Worm (Caenorhabditis elegans) whole organism, L3 larva: Measurements from ENCODE around the gene F09G2.2.

Experiments
- R02D3.7 ChIP-seq: fragments of 150-350 bp; optimal IDR thresholded peaks from 2 replicates; lab custom pipeline; 2014; ENCODE audit warnings: missing biosample characterization, missing genetic modification characterization
- ZK546.5 ChIP-seq: sonication (generic microtip); optimal IDR thresholded peaks from 2 replicates; lab custom pipeline; 2017; ENCODE audit warnings: missing biosample characterization, missing genetic modification characterization
- aly-2 ChIP-seq: fragments of 150-350 bp; optimal IDR thresholded peaks from 2 replicates; lab custom pipeline; 2014; ENCODE audit warnings: missing biosample characterization, missing genetic modification characterization
- ama-1 ChIP-seq: fragments of 150-350 bp; optimal IDR thresholded peaks from 2 replicates; lab custom pipeline; 2018
- ceh-28 ChIP-seq: fragments of 150-350 bp; optimal IDR thresholded peaks from 2 replicates; lab custom pipeline; 2014; ENCODE audit warnings: missing biosample characterization, missing genetic modification reagents, missing genetic modification characterization
- ceh-82 ChIP-seq: fragments of 150-350 bp; optimal IDR thresholded peaks from 2 replicates; lab custom pipeline; 2014; ENCODE audit warnings: missing biosample characterization, missing genetic modification characterization
- ceh-9 ChIP-seq: sonication (generic microtip); optimal IDR thresholded peaks from 2 replicates; lab custom pipeline; 2018; ENCODE audit warnings: missing biosample characterization, missing genetic modification characterization
- daf-12 ChIP-seq: fragments of 150-350 bp; optimal IDR thresholded peaks from 2 replicates; lab custom pipeline; 2014; ENCODE audit warnings: missing biosample characterization, missing genetic modification reagents, missing genetic modification characterization
- egl-5 ChIP-seq: fragments of 150-350 bp; optimal IDR thresholded peaks from 2 replicates; lab custom pipeline; 2017; ENCODE audit warnings: missing biosample characterization, missing genetic modification reagents, missing genetic modification characterization, inconsistent platforms
- elt-1 ChIP-seq: fragments of 150-350 bp; optimal IDR thresholded peaks from 2 replicates; lab custom pipeline; 2014; ENCODE audit warnings: missing biosample characterization, missing genetic modification characterization
- elt-2 ChIP-seq: sonication (generic microtip); optimal IDR thresholded peaks from 2 replicates; lab custom pipeline; 2016; ENCODE audit warnings: missing genetic modification reagents, mild to moderate bottlenecking, missing genetic modification characterization, missing compliant biosample characterization
- eor-1 ChIP-seq, 2 experiments: fragments of 150-350 bp; optimal IDR thresholded peaks; 2 replicates each; lab custom pipeline; 2014 to 2018; ENCODE audit warnings: missing biosample characterization in 2 of 2, missing genetic modification characterization in 2 of 2
- fos-1 ChIP-seq: fragments of 150-350 bp; optimal IDR thresholded peaks from 2 replicates; lab custom pipeline; 2014; ENCODE audit warnings: missing biosample characterization, missing genetic modification characterization
- hmg-11 ChIP-seq: sonication (generic microtip); optimal IDR thresholded peaks from 2 replicates; lab custom pipeline; 2016; ENCODE audit warnings: missing genetic modification characterization, missing compliant biosample characterization
- jun-1 ChIP-seq: fragments of 150-350 bp; optimal IDR thresholded peaks from 2 replicates; lab custom pipeline; 2014; ENCODE audit warnings: missing biosample characterization, missing genetic modification reagents, missing genetic modification characterization
- lin-15B ChIP-seq: fragments of 150-350 bp; optimal IDR thresholded peaks from 2 replicates; lab custom pipeline; 2014; ENCODE audit warnings: missing biosample characterization, missing genetic modification characterization
- lin-39 ChIP-seq: fragments of 150-350 bp; optimal IDR thresholded peaks from 2 replicates; lab custom pipeline; 2018; ENCODE audit warnings: missing biosample characterization, missing genetic modification reagents, missing genetic modification characterization
- lsy-12 ChIP-seq: sonication (generic microtip); optimal IDR thresholded peaks from 2 replicates; lab custom pipeline; 2016; ENCODE audit warnings: mild to moderate bottlenecking, missing genetic modification characterization, missing compliant biosample characterization
- nfya-1 ChIP-seq: sonication (generic microtip); optimal IDR thresholded peaks from 2 replicates; lab custom pipeline; 2017; ENCODE audit warnings: missing genetic modification characterization, mild to moderate bottlenecking, missing compliant biosample characterization, antibody characterized with exemption, moderate library complexity; ENCODE audit not compliant: insufficient read depth
- nhr-11 ChIP-seq: fragments of 150-350 bp; optimal IDR thresholded peaks from 2 replicates; lab custom pipeline; 2014; ENCODE audit warnings: missing biosample characterization, missing genetic modification characterization
- nhr-23 ChIP-seq: fragments of 150-350 bp; optimal IDR thresholded peaks from 2 replicates; lab custom pipeline; 2014; ENCODE audit warnings: missing biosample characterization, missing genetic modification reagents, missing genetic modification characterization
- nhr-25 ChIP-seq: sonication (generic microtip); optimal IDR thresholded peaks from 2 replicates; lab custom pipeline; 2017; ENCODE audit warnings: missing biosample characterization, missing genetic modification characterization
- nhr-28 ChIP-seq: fragments of 150-350 bp; optimal IDR thresholded peaks from 2 replicates; lab custom pipeline; 2014; ENCODE audit warnings: missing biosample characterization, missing genetic modification characterization
- nhr-43 ChIP-seq: sonication (generic microtip); optimal IDR thresholded peaks from 2 replicates; lab custom pipeline; 2016; ENCODE audit warnings: mild to moderate bottlenecking, missing genetic modification characterization, missing compliant biosample characterization; ENCODE audit not compliant: poor library complexity, severe bottlenecking
- nhr-67 ChIP-seq: fragments of 150-350 bp; optimal IDR thresholded peaks from 2 replicates; lab custom pipeline; 2014; ENCODE audit warnings: missing biosample characterization, missing genetic modification characterization
- nhr-77 ChIP-seq: fragments of 150-350 bp; optimal IDR thresholded peaks from 2 replicates; lab custom pipeline; 2014; ENCODE audit warnings: missing biosample characterization, missing genetic modification characterization
- pha-4 ChIP-seq: fragments of 150-350 bp; optimal IDR thresholded peaks from 2 replicates; lab custom pipeline; 2014; ENCODE audit warnings: missing biosample characterization, missing genetic modification reagents, missing genetic modification characterization
- pqm-1 ChIP-seq: fragments of 150-350 bp; optimal IDR thresholded peaks from 2 replicates; lab custom pipeline; 2017; ENCODE audit warnings: missing biosample characterization, missing genetic modification characterization, inconsistent platforms
- sea-2 ChIP-seq: fragments of 150-350 bp; sonication (generic microtip); optimal IDR thresholded peaks from 4 replicates; lab custom pipeline; 2014; ENCODE audit warnings: missing biosample characterization, missing genetic modification reagents, missing genetic modification characterization
- skn-1 ChIP-seq: fragments of 150-350 bp; optimal IDR thresholded peaks from 2 replicates; lab custom pipeline; 2014; ENCODE audit warnings: missing biosample characterization, missing genetic modification characterization
- snpc-4 ChIP-seq: fragments of 150-350 bp; optimal IDR thresholded peaks from 2 replicates; lab custom pipeline; 2014; ENCODE audit warnings: missing biosample characterization, missing genetic modification characterization
- tbx-2 ChIP-seq: sonication (generic microtip); optimal IDR thresholded peaks from 2 replicates; lab custom pipeline; 2016; ENCODE audit warnings: mild to moderate bottlenecking, missing genetic modification characterization, missing compliant biosample characterization
- unc-39 ChIP-seq: sonication (generic microtip); optimal IDR thresholded peaks from 4 replicates; lab custom pipeline; 2017; ENCODE audit warnings: missing biosample characterization, missing genetic modification characterization
- unc-62 ChIP-seq: fragments of 150-350 bp; sonication (generic microtip); optimal IDR thresholded peaks from 4 replicates; lab custom pipeline; 2014; ENCODE audit warnings: missing biosample characterization, missing genetic modification reagents, missing genetic modification characterization
- zag-1 ChIP-seq: fragments of 150-350 bp; optimal IDR thresholded peaks from 2 replicates; lab custom pipeline; 2014; ENCODE audit warnings: missing biosample characterization, missing genetic modification characterization
- ztf-11 ChIP-seq: fragments of 150-350 bp; optimal IDR thresholded peaks from 2 replicates; lab custom pipeline; 2014; ENCODE audit warnings: missing biosample characterization, missing genetic modification characterization
- ztf-4 ChIP-seq: fragments of 150-350 bp; optimal IDR thresholded peaks from 2 replicates; lab custom pipeline; 2014; ENCODE audit warnings: missing biosample characterization, missing genetic modification characterization

Gene F09G2.2

DNA sequence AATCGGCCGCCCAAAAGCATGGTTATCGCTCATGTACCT lies 40.2 kb downstream of the F09G2.2 start, which contains the start of gene hpo-9:
TSS of gene hpo-9 (minus strand) at position 37 of the 39 bp plus-strand sequence.
- TF ChIP-seq nhr-11 (tag; lab: Kevin White, UChicago) (no peak), nhr-28 (tag; lab: Kevin White, UChicago) (no peak), snpc-4 (tag; lab: Kevin White, UChicago) (no peak), hmg-11 (tag; lab: Kevin White, UChicago) (no peak)
- TF ChIP-seq, all 47 proteins: peak for 0

DNA sequence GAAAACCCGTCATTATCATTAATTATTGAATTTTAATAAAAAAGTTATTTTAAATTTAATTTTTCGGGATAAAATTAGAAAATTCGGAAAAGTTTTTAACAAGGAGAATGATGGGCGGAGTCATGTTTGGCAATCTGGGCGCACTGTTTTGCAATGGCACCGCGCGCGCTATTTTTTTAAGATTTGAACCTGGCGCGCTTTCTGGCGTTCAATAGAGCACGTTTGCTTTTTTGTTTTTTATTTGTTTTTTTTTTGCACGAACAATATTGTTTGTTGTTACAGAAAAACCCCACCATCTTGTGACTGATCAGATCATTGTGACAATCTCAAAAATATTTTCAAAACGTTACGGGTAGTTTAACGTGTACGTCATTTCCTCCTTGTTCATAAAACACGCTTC lies 40.4 kb downstream of the F09G2.2 start, which contains the start of gene hyls-1:
TSS of gene hyls-1 (plus strand) at position 249 of the 400 bp plus-strand sequence.
- TF ChIP-seq aly-2 (tag; lab: Kevin White, UChicago): no peak
- no peak for TF ChIP-seq sea-2 (GFP tag; lab: Kevin White, UChicago)
- TF ChIP-seq ztf-11 (tag; lab: Kevin White, UChicago): no peak
- TF ChIP-seq fos-1 (tag; lab: Kevin White, UChicago): no peak
- TF ChIP-seq ceh-28 (tag; lab: Kevin White, UChicago): peak; percentile 65
- TF ChIP-seq lin-15B (tag; lab: Kevin White, UChicago): peak; percentile 92
- peak; percentile 57 for TF ChIP-seq ceh-82 (tag; lab: Kevin White, UChicago)
- peak; percentile 69 for TF ChIP-seq R02D3.7 (tag; lab: Kevin White, UChicago)
- TF ChIP-seq elt-1 (tag; lab: Kevin White, UChicago): no peak
- TF ChIP-seq lin-39 (tag; lab: Kevin White, UChicago): peak; percentile 56
- peak; percentile 96 for TF ChIP-seq pha-4 (tag; lab: Kevin White, UChicago)
- TF ChIP-seq jun-1: no peak
- TF ChIP-seq unc-39 (tag; lab: Kevin White, UChicago): no peak
- TF ChIP-seq egl-5: peak; percentile 95
- peak; percentile 31 for TF ChIP-seq pqm-1 (tag; lab: Kevin White, UChicago)
- no peak for TF ChIP-seq nhr-77 (tag; lab: Kevin White, UChicago)
- no peak for TF ChIP-seq unc-62 (GFP tag; lab: Kevin White, UChicago)
- peak; percentile 51 for TF ChIP-seq elt-2 (tag; lab: Kevin White, UChicago)
- peak; percentile 92 for TF ChIP-seq nhr-43 (tag; lab: Kevin White, UChicago)
- TF ChIP-seq zag-1 (tag; lab: Kevin White, UChicago): no peak
- TF ChIP-seq ama-1: peak; percentile 32
- peak; percentile 91 for TF ChIP-seq nfya-1 (tag; lab: Kevin White, UChicago)
- no peak for TF ChIP-seq ZK546.5 (tag; lab: Kevin White, UChicago)
- TF ChIP-seq skn-1 (tag; lab: Kevin White, UChicago): peak; percentile 37
- TF ChIP-seq tbx-2: no peak
- peak; percentile 94 for TF ChIP-seq nhr-23 (tag; lab: Kevin White, UChicago)
- peak; percentile 80 for TF ChIP-seq nhr-25 (tag; lab: Kevin White, UChicago)
- TF ChIP-seq ztf-4 (tag; lab: Kevin White, UChicago): no peak
- TF ChIP-seq lsy-12 (tag; lab: Kevin White, UChicago): no peak
- TF ChIP-seq hmg-11 (tag; lab: Kevin White, UChicago): peak; percentile 86
- TF ChIP-seq snpc-4 (tag; lab: Kevin White, UChicago): peak; percentile 57
- TF ChIP-seq ceh-9: no peak

DNA sequence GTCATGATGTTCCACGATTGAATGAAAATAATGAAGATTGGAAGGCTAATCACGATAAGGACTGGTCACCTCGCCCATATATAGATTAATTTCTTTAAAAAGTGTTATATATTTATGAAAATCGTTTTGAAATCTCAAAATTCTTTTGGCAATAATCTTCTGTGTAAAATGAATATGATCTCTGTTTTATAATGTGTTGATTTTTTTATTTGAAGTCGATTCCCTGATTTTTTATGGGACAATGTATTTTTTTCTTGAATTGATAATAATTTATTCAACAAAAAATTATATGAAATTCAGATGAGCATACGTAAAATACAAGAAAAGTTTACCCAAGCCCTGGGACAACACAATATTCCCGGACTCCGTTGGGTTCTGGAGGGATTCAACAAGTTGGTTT lies 42.8 kb downstream of the F09G2.2 start, which contains the start of gene C05C8.1:
TSS of gene C05C8.1 (plus strand) at position 301 of the 400 bp plus-strand sequence.
- TF ChIP-seq daf-12 (tag; lab: Kevin White, UChicago) (no peak), unc-39 (tag; lab: Kevin White, UChicago) (no peak), lsy-12 (tag; lab: Kevin White, UChicago) (no peak), nhr-67 (tag; lab: Kevin White, UChicago) (no peak)

DNA sequence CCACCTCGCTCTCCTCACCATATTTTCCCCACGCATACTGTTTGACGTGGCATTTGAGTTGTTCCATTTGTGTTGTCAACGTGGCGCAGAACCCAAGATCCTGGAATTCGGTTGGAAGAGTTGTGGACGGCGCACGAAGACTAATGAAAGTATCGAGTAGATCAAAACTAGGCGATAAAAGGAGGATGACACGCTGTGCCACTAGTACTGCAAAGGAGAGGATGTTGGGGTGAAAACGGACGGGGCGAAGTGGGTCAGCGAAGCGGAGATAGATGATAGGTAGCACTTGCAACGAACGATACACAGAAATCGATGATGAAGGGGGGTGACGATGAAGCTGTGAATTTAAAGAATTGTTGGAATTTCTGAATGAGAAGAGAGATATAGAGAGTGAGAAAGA lies 50.2 kb downstream of the F09G2.2 start, which contains the start of gene C05C8.7:
TSS of gene C05C8.7 (minus strand) at position 100 of the 400 bp plus-strand sequence.
- TF ChIP-seq nhr-23 (tag; lab: Kevin White, UChicago) (peak; percentile 55), daf-12 (tag; lab: Kevin White, UChicago) (no peak), unc-62 (GFP tag; lab: Kevin White, UChicago) (no peak), eor-1 (tag; optimal IDR thresholded peaks at IDR 0.05; lab: Kevin White, UChicago) (no peak)
